Fruit fly (Drosophila melanogaster) Kc167 (cell line): ENCODE measurements around the gene Rala.

Experiments
- insv ChIP-seq: fragments of >200 bp; optimal IDR thresholded peaks from 3 replicates; lab custom pipeline; 2018; ENCODE audit warnings: missing external identifiers
- psq ChIP-seq: fragments of >200 bp; optimal IDR thresholded peaks from 2 replicates; lab custom pipeline; 2017; ENCODE audit warnings: missing external identifiers

DNA sequence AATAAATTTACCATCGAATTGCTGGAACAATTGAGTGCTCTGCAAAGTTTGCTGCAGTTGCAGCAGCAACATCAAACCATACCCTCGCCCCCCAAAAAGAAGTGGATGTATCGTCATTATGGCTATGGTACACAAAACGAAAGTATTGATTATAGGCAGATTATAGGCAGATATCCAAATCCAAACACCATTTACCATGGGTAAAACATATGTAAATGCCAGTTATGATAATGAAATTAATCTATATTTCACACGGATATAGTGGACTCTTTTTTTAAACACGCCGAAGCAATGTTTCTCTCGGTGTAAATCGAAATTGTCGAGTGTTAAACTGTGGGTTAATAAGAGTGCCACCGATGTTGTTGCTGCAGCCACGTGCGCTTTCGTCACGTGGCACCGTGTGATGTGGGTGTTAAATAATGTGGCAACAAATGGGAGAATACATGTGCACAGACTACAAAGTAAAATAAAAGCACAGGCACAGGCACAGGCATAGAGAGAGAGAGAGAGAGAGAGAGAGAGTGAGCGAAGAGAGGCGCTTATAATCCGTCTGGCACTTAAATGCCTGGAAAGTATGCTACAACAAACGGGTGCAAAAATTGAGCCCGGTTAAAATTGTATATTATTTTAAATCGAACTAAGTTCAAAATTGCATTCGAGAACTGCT, 22.8 kb downstream of the Rala start:
- no peak for TF ChIP-seq psq (lab: Kevin White, UChicago)
- no peak for TF ChIP-seq insv (lab: Kevin White, UChicago)
